Worm (Caenorhabditis elegans) whole organism, L3 larva: ENCODE results near the gene zyg-1.

Experiments
- R02D3.7 ChIP-seq: fragments of 150-350 bp; optimal IDR thresholded peaks from 2 replicates; lab custom pipeline; 2014; ENCODE audit warnings: missing biosample characterization, missing genetic modification characterization
- ZK546.5 ChIP-seq: sonication (generic microtip); optimal IDR thresholded peaks from 2 replicates; lab custom pipeline; 2017; ENCODE audit warnings: missing biosample characterization, missing genetic modification characterization
- aly-2 ChIP-seq: fragments of 150-350 bp; optimal IDR thresholded peaks from 2 replicates; lab custom pipeline; 2014; ENCODE audit warnings: missing biosample characterization, missing genetic modification characterization
- ceh-16 ChIP-seq: sonication (generic microtip); optimal IDR thresholded peaks from 2 replicates; lab custom pipeline; 2017; ENCODE audit warnings: missing biosample characterization, missing genetic modification characterization
- ceh-28 ChIP-seq: fragments of 150-350 bp; optimal IDR thresholded peaks from 2 replicates; lab custom pipeline; 2014; ENCODE audit warnings: missing biosample characterization, missing genetic modification reagents, missing genetic modification characterization
- ceh-9 ChIP-seq: sonication (generic microtip); optimal IDR thresholded peaks from 2 replicates; lab custom pipeline; 2018; ENCODE audit warnings: missing biosample characterization, missing genetic modification characterization
- daf-12 ChIP-seq: fragments of 150-350 bp; optimal IDR thresholded peaks from 2 replicates; lab custom pipeline; 2014; ENCODE audit warnings: missing biosample characterization, missing genetic modification reagents, missing genetic modification characterization
- egl-5 ChIP-seq: fragments of 150-350 bp; optimal IDR thresholded peaks from 2 replicates; lab custom pipeline; 2017; ENCODE audit warnings: missing biosample characterization, missing genetic modification reagents, missing genetic modification characterization, inconsistent platforms
- elt-1 ChIP-seq: fragments of 150-350 bp; optimal IDR thresholded peaks from 2 replicates; lab custom pipeline; 2014; ENCODE audit warnings: missing biosample characterization, missing genetic modification characterization
- elt-2 ChIP-seq: sonication (generic microtip); optimal IDR thresholded peaks from 2 replicates; lab custom pipeline; 2016; ENCODE audit warnings: missing genetic modification reagents, mild to moderate bottlenecking, missing genetic modification characterization, missing compliant biosample characterization
- elt-3 ChIP-seq, 3 experiments: fragments of 150-350 bp in 1 of 3; sonication (generic microtip) in 2 of 3; optimal IDR thresholded peaks; 2 replicates in 2 of 3; 4 replicates in 1 of 3; lab custom pipeline; 2014 to 2017; ENCODE audit warnings: missing biosample characterization in 3 of 3, missing genetic modification characterization in 3 of 3
- fkh-10 ChIP-seq: sonication (generic microtip); optimal IDR thresholded peaks from 2 replicates; lab custom pipeline; 2017; ENCODE audit warnings: missing biosample characterization, missing genetic modification reagents, missing genetic modification characterization
- fkh-2 ChIP-seq: fragments of 150-350 bp; optimal IDR thresholded peaks from 2 replicates; lab custom pipeline; 2014; ENCODE audit warnings: missing biosample characterization, missing genetic modification reagents, missing genetic modification characterization
- fos-1 ChIP-seq: fragments of 150-350 bp; optimal IDR thresholded peaks from 2 replicates; lab custom pipeline; 2014; ENCODE audit warnings: missing biosample characterization, missing genetic modification characterization
- hmg-11 ChIP-seq: sonication (generic microtip); optimal IDR thresholded peaks from 2 replicates; lab custom pipeline; 2016; ENCODE audit warnings: missing genetic modification characterization, missing compliant biosample characterization
- lin-15B ChIP-seq: fragments of 150-350 bp; optimal IDR thresholded peaks from 2 replicates; lab custom pipeline; 2014; ENCODE audit warnings: missing biosample characterization, missing genetic modification characterization
- lin-39 ChIP-seq: fragments of 150-350 bp; optimal IDR thresholded peaks from 2 replicates; lab custom pipeline; 2018; ENCODE audit warnings: missing biosample characterization, missing genetic modification reagents, missing genetic modification characterization
- lsy-12 ChIP-seq: sonication (generic microtip); optimal IDR thresholded peaks from 2 replicates; lab custom pipeline; 2016; ENCODE audit warnings: mild to moderate bottlenecking, missing genetic modification characterization, missing compliant biosample characterization
- mdl-1 ChIP-seq: fragments of 150-350 bp; optimal IDR thresholded peaks from 2 replicates; lab custom pipeline; 2014; ENCODE audit warnings: missing biosample characterization, missing genetic modification characterization
- nfya-1 ChIP-seq: sonication (generic microtip); optimal IDR thresholded peaks from 2 replicates; lab custom pipeline; 2017; ENCODE audit warnings: missing genetic modification characterization, mild to moderate bottlenecking, missing compliant biosample characterization, antibody characterized with exemption, moderate library complexity; ENCODE audit not compliant: insufficient read depth
- nhr-23 ChIP-seq: fragments of 150-350 bp; optimal IDR thresholded peaks from 2 replicates; lab custom pipeline; 2014; ENCODE audit warnings: missing biosample characterization, missing genetic modification reagents, missing genetic modification characterization
- nhr-25 ChIP-seq: sonication (generic microtip); optimal IDR thresholded peaks from 2 replicates; lab custom pipeline; 2017; ENCODE audit warnings: missing biosample characterization, missing genetic modification characterization
- nhr-43 ChIP-seq: sonication (generic microtip); optimal IDR thresholded peaks from 2 replicates; lab custom pipeline; 2016; ENCODE audit warnings: mild to moderate bottlenecking, missing genetic modification characterization, missing compliant biosample characterization; ENCODE audit not compliant: poor library complexity, severe bottlenecking
- nhr-76 ChIP-seq: fragments of 150-350 bp; sonication (generic microtip); optimal IDR thresholded peaks from 5 replicates; lab custom pipeline; 2014; ENCODE audit warnings: missing biosample characterization, missing genetic modification characterization
- nhr-77 ChIP-seq: fragments of 150-350 bp; optimal IDR thresholded peaks from 2 replicates; lab custom pipeline; 2014; ENCODE audit warnings: missing biosample characterization, missing genetic modification characterization
- pha-4 ChIP-seq: fragments of 150-350 bp; optimal IDR thresholded peaks from 2 replicates; lab custom pipeline; 2014; ENCODE audit warnings: missing biosample characterization, missing genetic modification reagents, missing genetic modification characterization
- pqm-1 ChIP-seq: fragments of 150-350 bp; optimal IDR thresholded peaks from 2 replicates; lab custom pipeline; 2017; ENCODE audit warnings: missing biosample characterization, missing genetic modification characterization, inconsistent platforms
- sea-2 ChIP-seq: fragments of 150-350 bp; sonication (generic microtip); optimal IDR thresholded peaks from 4 replicates; lab custom pipeline; 2014; ENCODE audit warnings: missing biosample characterization, missing genetic modification reagents, missing genetic modification characterization
- tbx-2 ChIP-seq: sonication (generic microtip); optimal IDR thresholded peaks from 2 replicates; lab custom pipeline; 2016; ENCODE audit warnings: mild to moderate bottlenecking, missing genetic modification characterization, missing compliant biosample characterization
- unc-39 ChIP-seq: sonication (generic microtip); optimal IDR thresholded peaks from 4 replicates; lab custom pipeline; 2017; ENCODE audit warnings: missing biosample characterization, missing genetic modification characterization
- unc-62 ChIP-seq: fragments of 150-350 bp; sonication (generic microtip); optimal IDR thresholded peaks from 4 replicates; lab custom pipeline; 2014; ENCODE audit warnings: missing biosample characterization, missing genetic modification reagents, missing genetic modification characterization

Gene zyg-1

ce11 chrII:5649236-5650004, at the start of gene zyg-1, which contains the start of the genes sam-4 and F59E12.17:
zyg-1 (plus strand) TSS chrII:5649748.
sam-4 (minus strand) TSS chrII:5649286.
F59E12.17 (minus strand) TSS chrII:5649470.
- TF ChIP-seq sea-2 (no peak), ceh-9 (tag; lab: Kevin White, UChicago) (no peak), pha-4 (peak; percentile 87), elt-3 (tag; optimal IDR thresholded peaks at IDR 0.05; lab: Kevin White, UChicago) (no peak), lin-15B (tag; lab: Kevin White, UChicago) (peak; percentile 95), lin-39 (tag; lab: Kevin White, UChicago) (peak; percentile 74), fkh-2 (tag; lab: Kevin White, UChicago) (no peak), unc-62 (GFP tag; lab: Kevin White, UChicago) (no peak), nhr-43 (peak; percentile 6), nhr-25 (peak; percentile 51), elt-2 (tag; lab: Kevin White, UChicago) (peak; percentile 52), nfya-1 (tag; lab: Kevin White, UChicago) (peak; percentile 90), nhr-23 (tag; lab: Kevin White, UChicago) (peak; percentile 17), elt-1 (tag; lab: Kevin White, UChicago) (no peak), pqm-1 (tag; lab: Kevin White, UChicago) (peak; percentile 18), aly-2 (no peak), hmg-11 (peak; percentile 35), egl-5 (tag; lab: Kevin White, UChicago) (peak; percentile 63)

- TF ChIP-seq elt-3 (tag; optimal IDR thresholded peaks at IDR 0.05; lab: Kevin White, UChicago) (no peak), ZK546.5 (tag; lab: Kevin White, UChicago) (no peak), ceh-9 (tag; lab: Kevin White, UChicago) (no peak), elt-1 (tag; lab: Kevin White, UChicago) (no peak), egl-5 (tag; lab: Kevin White, UChicago) (no peak)
- TF ChIP-seq, all 47 proteins: peak for 0
Observed at ce11 chrII:5603194-5603593, 46.4 kb upstream of the zyg-1 start, which contains the start of gene C17G10.6. C17G10.6 (minus strand) TSS chrII:5603294.

- TF ChIP-seq unc-62 (GFP tag; lab: Kevin White, UChicago) = no peak
- TF ChIP-seq elt-3 (tag; optimal IDR thresholded peaks at IDR 0.05; lab: Kevin White, UChicago) = no peak
- no peak for TF ChIP-seq tbx-2 (tag; lab: Kevin White, UChicago)
- TF ChIP-seq daf-12 (tag; lab: Kevin White, UChicago) = no peak
- no peak for TF ChIP-seq ceh-16
- no peak for TF ChIP-seq lsy-12 (tag; lab: Kevin White, UChicago)
- no peak for TF ChIP-seq egl-5 (tag; lab: Kevin White, UChicago)
- TF ChIP-seq ZK546.5 (tag; lab: Kevin White, UChicago) = no peak
- TF ChIP-seq, all 47 proteins: peak for 0
Observed at ce11 chrII:5604441-5604840, 45.1 kb upstream of the zyg-1 start.

- TF ChIP-seq R02D3.7 (tag; lab: Kevin White, UChicago) = peak; percentile 40
- no peak for TF ChIP-seq fkh-10 (GFP tag; lab: Kevin White, UChicago)
- TF ChIP-seq lsy-12 (tag; lab: Kevin White, UChicago) = peak; percentile 5
- TF ChIP-seq fos-1 (tag; lab: Kevin White, UChicago) = no peak
- TF ChIP-seq elt-2 (tag; lab: Kevin White, UChicago) = peak; percentile 89
- peak; percentile 94 for TF ChIP-seq nhr-23 (tag; lab: Kevin White, UChicago)
- TF ChIP-seq tbx-2 (tag; lab: Kevin White, UChicago) = peak; percentile 39
- peak; percentile 23 for TF ChIP-seq mdl-1 (tag; lab: Kevin White, UChicago)
- no peak for TF ChIP-seq ceh-9 (tag; lab: Kevin White, UChicago)
- TF ChIP-seq nfya-1 (tag; lab: Kevin White, UChicago) = no peak
- peak; percentile 72 for TF ChIP-seq elt-1 (tag; lab: Kevin White, UChicago)
- TF ChIP-seq nhr-25 = peak; percentile 85
- peak; percentile 22 for TF ChIP-seq nhr-77 (tag; lab: Kevin White, UChicago)
- TF ChIP-seq unc-39 (tag; lab: Kevin White, UChicago) = no peak
- TF ChIP-seq elt-3 (tag; optimal IDR thresholded peaks at IDR 0.05; lab: Kevin White, UChicago) = peak; percentile 93 to 96 (median 93)
- peak; percentile 80 for TF ChIP-seq ceh-28 (tag; lab: Kevin White, UChicago)
- peak; percentile 48 for TF ChIP-seq nhr-76 (tag; lab: Kevin White, UChicago)
- TF ChIP-seq unc-62 (GFP tag; lab: Kevin White, UChicago) = peak; percentile 93
- TF ChIP-seq nhr-43 = peak; percentile 90
- TF ChIP-seq, all 47 proteins: peak for 14
Observed at ce11 chrII:5605538-5605945, 44.0 kb upstream of the zyg-1 start.
